Fruit fly (Drosophila melanogaster) whole organism, pupa: Measurements from ENCODE around the gene CG15022.

Experiments
- CG12605 ChIP-seq: fragments of 200-800 bp; sonication (Bioruptor generic); IDR thresholded peaks from 2 replicates; pipeline ENCODE4 v1.3.6; 2022; ENCODE audit warnings: missing biosample characterization, missing genetic modification characterization
- CG4496 ChIP-seq: fragments of 200-800 bp; sonication (Bioruptor generic); IDR thresholded peaks from 3 replicates; pipeline ENCODE4 v1.3.6; 2022; ENCODE audit warnings: missing biosample characterization, missing genetic modification characterization
- CG8301 ChIP-seq: fragments of 200-800 bp; sonication (Bioruptor generic); optimal IDR thresholded peaks from 2 replicates; lab custom pipeline; 2018; ENCODE audit warnings: missing biosample characterization, mild to moderate bottlenecking, missing genetic modification characterization
- fd96Ca ChIP-seq: fragments of 200-800 bp; sonication (Bioruptor generic); IDR thresholded peaks from 3 replicates; pipeline ENCODE4 v1.3.6; 2022; ENCODE audit warnings: missing biosample characterization, missing genetic modification characterization
- gl ChIP-seq: fragments of 200-800 bp; sonication (Bioruptor generic); optimal IDR thresholded peaks from 2 replicates; lab custom pipeline; 2018; ENCODE audit warnings: missing biosample characterization, mild to moderate bottlenecking, missing genetic modification characterization
- rn ChIP-seq: fragments of 200-800 bp; sonication (Bioruptor generic); IDR thresholded peaks from 2 replicates; pipeline ENCODE4 v1.3.6; 2022; ENCODE audit warnings: missing biosample characterization, missing genetic modification characterization

The CG15022 gene

DNA sequence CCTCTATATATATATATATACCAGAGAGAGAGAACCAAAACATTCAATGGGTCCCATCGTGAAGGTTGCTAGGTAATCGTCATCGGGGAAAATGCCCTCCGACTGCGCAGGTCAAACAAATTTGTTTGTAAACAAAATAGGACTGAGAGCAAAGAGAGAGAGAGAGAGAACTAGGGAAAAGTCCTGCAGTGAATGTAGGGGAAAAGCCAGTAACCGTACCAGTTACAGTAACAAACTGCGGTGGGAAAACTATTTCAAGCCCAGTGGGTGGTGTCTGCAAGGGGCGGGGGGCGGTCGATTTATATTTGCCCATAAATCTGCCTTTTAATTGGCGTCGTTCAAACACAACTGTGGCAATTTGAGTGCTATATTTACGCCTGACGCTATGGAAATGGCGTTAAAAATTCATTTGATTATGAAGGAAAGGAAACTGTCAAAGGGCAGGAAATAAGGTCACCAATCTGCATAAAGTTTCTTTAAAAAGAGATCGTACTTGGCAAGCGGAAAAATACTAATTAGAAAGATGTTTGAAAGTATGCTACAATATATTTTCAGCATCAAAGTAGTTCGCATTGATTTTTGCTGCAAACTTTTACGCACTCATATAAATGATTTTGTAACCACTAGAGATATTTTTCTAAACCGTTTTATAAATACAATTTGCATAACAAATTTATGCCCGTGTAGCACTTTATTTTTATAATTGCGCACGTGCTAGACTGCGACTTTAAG lies 50.1 kb downstream of the CG15022 start:
- TF ChIP-seq rn (no peak), gl (tag; lab: Kevin White, UChicago) (no peak), fd96Ca (no peak), CG12605 (GFP tag; lab: Robert Waterston, UW) (no peak), CG4496 (no peak), CG8301 (no peak)
- TF ChIP-seq, all 21 proteins: peak for 0
